Worm (Caenorhabditis elegans) whole organism, L1 larva: ENCODE results near the gene cka-2.
A peak's percentile ranks its signal among the peaks of the same experiment; 100 is the strongest.

ENCODE experiments used
- C04F5.9 ChIP-seq: sonication (generic microtip); optimal IDR thresholded peaks from 2 replicates; lab custom pipeline; 2016; ENCODE audit warnings: missing genetic modification characterization, missing compliant biosample characterization
- C34B4.2 ChIP-seq: sonication (generic microtip); optimal IDR thresholded peaks from 2 replicates; lab custom pipeline; 2017; ENCODE audit warnings: mild to moderate bottlenecking, missing genetic modification characterization, missing compliant biosample characterization
- aha-1 ChIP-seq: fragments of 150-350 bp; optimal IDR thresholded peaks from 2 replicates; lab custom pipeline; 2014; ENCODE audit warnings: missing biosample characterization, missing genetic modification characterization
- alr-1 ChIP-seq: fragments of 200-800 bp; sonication (Bioruptor generic); optimal IDR thresholded peaks from 2 replicates; lab custom pipeline; 2018; ENCODE audit warnings: borderline replicate concordance, mild to moderate bottlenecking, missing genetic modification characterization, missing compliant biosample characterization
- blmp-1 ChIP-seq: fragments of 150-350 bp; optimal IDR thresholded peaks from 2 replicates; lab custom pipeline; 2014; ENCODE audit warnings: missing biosample characterization, missing genetic modification characterization
- ceh-82 ChIP-seq, 3 experiments: fragments of 150-350 bp in 1 of 3; sonication (generic microtip) in 2 of 3; optimal IDR thresholded peaks; 2 replicates each; lab custom pipeline; 2014 to 2017; ENCODE audit warnings: missing biosample characterization in 3 of 3, missing genetic modification characterization in 3 of 3
- dpl-1 ChIP-seq, 3 experiments: fragments of 150-350 bp in 2 of 3; sonication (generic microtip) in 1 of 3; optimal IDR thresholded peaks; 2 replicates each; lab custom pipeline; 2014 to 2017; ENCODE audit warnings: missing biosample characterization in 3 of 3, missing genetic modification characterization in 3 of 3, missing genetic modification reagents in 3 of 3
- dsc-1 ChIP-seq: sonication (generic microtip); optimal IDR thresholded peaks from 2 replicates; lab custom pipeline; 2016; ENCODE audit warnings: mild to moderate bottlenecking, missing genetic modification characterization, missing compliant biosample characterization
- efl-3 ChIP-seq: fragments of 200-800 bp; sonication (Bioruptor generic); optimal IDR thresholded peaks from 2 replicates; lab custom pipeline; 2018; ENCODE audit warnings: mild to moderate bottlenecking, missing genetic modification characterization, missing compliant biosample characterization
- egl-27 ChIP-seq, 2 experiments: fragments of 150-350 bp in 1 of 2; sonication (generic microtip); optimal IDR thresholded peaks; 3 replicates each; lab custom pipeline; 2017 to 2018; ENCODE audit warnings: missing biosample characterization in 2 of 2, missing genetic modification characterization in 2 of 2, missing genetic modification reagents in 2 of 2
- elt-2 ChIP-seq: sonication (generic microtip); optimal IDR thresholded peaks from 2 replicates; lab custom pipeline; 2016; ENCODE audit warnings: missing genetic modification characterization, mild to moderate bottlenecking, inconsistent platforms, missing compliant biosample characterization, missing genetic modification reagents
- ets-5 ChIP-seq: fragments of 200-800 bp; sonication (Bioruptor generic); IDR thresholded peaks from 2 replicates; pipeline ENCODE4 v1.3.6; 2022; ENCODE audit warnings: missing genetic modification characterization, missing compliant biosample characterization
- fkh-10 ChIP-seq: sonication (generic microtip); optimal IDR thresholded peaks from 2 replicates; lab custom pipeline; 2017; ENCODE audit warnings: missing biosample characterization, missing genetic modification reagents, missing genetic modification characterization
- fkh-4 ChIP-seq: sonication (generic microtip); optimal IDR thresholded peaks from 2 replicates; lab custom pipeline; 2016; ENCODE audit warnings: missing compliant biosample characterization, missing genetic modification characterization, borderline replicate concordance
- fkh-8 ChIP-seq: sonication (generic microtip); optimal IDR thresholded peaks from 2 replicates; lab custom pipeline; 2016; ENCODE audit warnings: mild to moderate bottlenecking, missing genetic modification characterization, missing compliant biosample characterization
- hlh-17 ChIP-seq: fragments of 200-800 bp; sonication (Bioruptor generic); optimal IDR thresholded peaks from 2 replicates; lab custom pipeline; 2018; ENCODE audit warnings: missing genetic modification characterization, mild to moderate bottlenecking, missing compliant biosample characterization, moderate library complexity, borderline replicate concordance
- hlh-4 ChIP-seq: sonication (generic microtip); optimal IDR thresholded peaks from 2 replicates; lab custom pipeline; 2016; ENCODE audit warnings: mild to moderate bottlenecking, missing genetic modification characterization, missing compliant biosample characterization
- hpl-2 ChIP-seq: fragments of 150-350 bp; optimal IDR thresholded peaks from 2 replicates; lab custom pipeline; 2014; ENCODE audit warnings: missing biosample characterization, missing genetic modification reagents, missing genetic modification characterization
- isw-1 ChIP-seq: fragments of 200-800 bp; sonication (Bioruptor generic); IDR thresholded peaks from 2 replicates; pipeline ENCODE4 v1.3.6; 2022; ENCODE audit warnings: missing genetic modification characterization, missing compliant biosample characterization
- jun-1 ChIP-seq: fragments of 150-350 bp; optimal IDR thresholded peaks from 2 replicates; lab custom pipeline; 2014; ENCODE audit warnings: missing biosample characterization, missing genetic modification reagents, missing genetic modification characterization
- lin-13 ChIP-seq: fragments of 150-350 bp; optimal IDR thresholded peaks from 2 replicates; lab custom pipeline; 2014; ENCODE audit warnings: missing biosample characterization, missing genetic modification reagents, missing genetic modification characterization
- lin-15B ChIP-seq: fragments of 150-350 bp; sonication (generic microtip); optimal IDR thresholded peaks from 3 replicates; lab custom pipeline; 2014; ENCODE audit warnings: missing biosample characterization, missing genetic modification characterization
- lin-39 ChIP-seq: fragments of 150-350 bp; optimal IDR thresholded peaks from 2 replicates; lab custom pipeline; 2014; ENCODE audit warnings: missing biosample characterization, missing genetic modification reagents, missing genetic modification characterization
- lsy-2 ChIP-seq, 2 experiments: fragments of 150-350 bp; optimal IDR thresholded peaks; 2 replicates each; lab custom pipeline; 2014; ENCODE audit warnings: missing biosample characterization in 2 of 2, missing genetic modification characterization in 2 of 2
- mab-9 ChIP-seq: fragments of 200-800 bp; sonication (Bioruptor generic); IDR thresholded peaks from 2 replicates; pipeline ENCODE4 v1.3.6; 2022; ENCODE audit warnings: missing genetic modification reagents, missing genetic modification characterization, missing compliant biosample characterization
- mdl-1 ChIP-seq, 2 experiments: fragments of 150-350 bp; optimal IDR thresholded peaks; 2 replicates each; lab custom pipeline; 2014 to 2017; ENCODE audit warnings: missing biosample characterization in 2 of 2, missing genetic modification characterization in 2 of 2, inconsistent platforms in 1 of 2
- mep-1 ChIP-seq: fragments of 150-350 bp; optimal IDR thresholded peaks from 2 replicates; lab custom pipeline; 2014; ENCODE audit warnings: missing biosample characterization, missing genetic modification characterization
- nhr-11 ChIP-seq: fragments of 150-350 bp; optimal IDR thresholded peaks from 2 replicates; lab custom pipeline; 2014; ENCODE audit warnings: missing biosample characterization, missing genetic modification characterization
- nhr-28 ChIP-seq: fragments of 150-350 bp; optimal IDR thresholded peaks from 2 replicates; lab custom pipeline; 2014; ENCODE audit warnings: missing biosample characterization, missing genetic modification characterization
- nhr-47 ChIP-seq: sonication (generic microtip); optimal IDR thresholded peaks from 2 replicates; lab custom pipeline; 2016; ENCODE audit warnings: mild to moderate bottlenecking, missing genetic modification characterization, moderate library complexity, missing compliant biosample characterization
- nhr-71 ChIP-seq: sonication (generic microtip); optimal IDR thresholded peaks from 2 replicates; lab custom pipeline; 2016; ENCODE audit warnings: mild to moderate bottlenecking, missing genetic modification characterization, moderate library complexity, missing compliant biosample characterization
- nhr-77 ChIP-seq: fragments of 150-350 bp; optimal IDR thresholded peaks from 2 replicates; lab custom pipeline; 2014; ENCODE audit warnings: missing biosample characterization, missing genetic modification characterization
- nhr-84 ChIP-seq: sonication (generic microtip); optimal IDR thresholded peaks from 2 replicates; lab custom pipeline; 2017; ENCODE audit warnings: missing biosample characterization, missing genetic modification characterization
- nhr-85 ChIP-seq: sonication (generic microtip); peaks from one replicate; lab custom pipeline; 2016; ENCODE audit warnings: missing genetic modification characterization, inconsistent platforms, missing compliant biosample characterization
- nhr-90 ChIP-seq: sonication (generic microtip); optimal IDR thresholded peaks from 2 replicates; lab custom pipeline; 2016; ENCODE audit warnings: mild to moderate bottlenecking, missing genetic modification characterization, missing compliant biosample characterization; ENCODE audit not compliant: poor library complexity
- pax-3 ChIP-seq: fragments of 200-800 bp; sonication (Bioruptor generic); optimal IDR thresholded peaks from 2 replicates; lab custom pipeline; 2018; ENCODE audit warnings: mild to moderate bottlenecking, missing genetic modification characterization, moderate library complexity, missing compliant biosample characterization
- pqm-1 ChIP-seq: sonication (generic microtip); optimal IDR thresholded peaks from 3 replicates; lab custom pipeline; 2017; ENCODE audit warnings: missing biosample characterization, missing genetic modification characterization
- rnt-1 ChIP-seq: sonication (generic microtip); optimal IDR thresholded peaks from 2 replicates; lab custom pipeline; 2016; ENCODE audit warnings: mild to moderate bottlenecking, missing genetic modification characterization, moderate library complexity, missing compliant biosample characterization
- snu-23 ChIP-seq: sonication (generic microtip); optimal IDR thresholded peaks from 2 replicates; lab custom pipeline; 2016; ENCODE audit warnings: missing genetic modification characterization, missing compliant biosample characterization
- sup-37 ChIP-seq: fragments of 200-800 bp; sonication (Bioruptor generic); optimal IDR thresholded peaks from 2 replicates; lab custom pipeline; 2018; ENCODE audit warnings: mild to moderate bottlenecking, missing genetic modification characterization, missing compliant biosample characterization
- tlp-1 ChIP-seq: fragments of 150-350 bp; optimal IDR thresholded peaks from 2 replicates; lab custom pipeline; 2014; ENCODE audit warnings: missing biosample characterization, missing genetic modification characterization
- unc-130 ChIP-seq: fragments of 150-350 bp; optimal IDR thresholded peaks from 2 replicates; lab custom pipeline; 2017; ENCODE audit warnings: missing biosample characterization, missing genetic modification characterization, inconsistent platforms
- unc-98 ChIP-seq: fragments of 200-800 bp; sonication (Bioruptor generic); IDR thresholded peaks from 2 replicates; pipeline ENCODE4 v1.3.6; 2022; ENCODE audit warnings: missing genetic modification characterization, missing compliant biosample characterization
- vab-15 ChIP-seq: sonication (generic microtip); optimal IDR thresholded peaks from 2 replicates; lab custom pipeline; 2017; ENCODE audit warnings: missing genotype, mild to moderate bottlenecking, missing genetic modification characterization, missing compliant biosample characterization
- zip-4 ChIP-seq: fragments of 200-800 bp; sonication (Bioruptor generic); optimal IDR thresholded peaks from 2 replicates; lab custom pipeline; 2018; ENCODE audit warnings: mild to moderate bottlenecking, missing genetic modification characterization, moderate library complexity, missing compliant biosample characterization
- ztf-11 ChIP-seq, 2 experiments: sonication (generic microtip); optimal IDR thresholded peaks; 2 replicates each; lab custom pipeline; 2016 to 2017; ENCODE audit warnings: missing genetic modification characterization in 2 of 2, missing biosample characterization in 1 of 2, missing compliant biosample characterization in 1 of 2
- ztf-4 ChIP-seq: fragments of 150-350 bp; optimal IDR thresholded peaks from 2 replicates; lab custom pipeline; 2014; ENCODE audit warnings: missing biosample characterization, missing genetic modification characterization

cka-2 gene

ce11 chrX:4260297-4260696 lies 25.6 kb upstream of the cka-2 start, which contains the start of gene C52B9.4 (continued):
- TF ChIP-seq hlh-17 (GFP tag; lab: Kevin White, UChicago) (no peak), mdl-1 (tag; optimal IDR thresholded peaks at IDR 0.05; lab: Kevin White, UChicago) (peak in 1 of 2 experiments; percentile 44), efl-3 (GFP tag; lab: Kevin White, UChicago) (no peak), isw-1 (GFP tag; lab: Robert Waterston, UW) (no peak), mep-1 (tag; lab: Kevin White, UChicago) (peak; percentile 29), lin-13 (no peak), ztf-11 (tag; optimal IDR thresholded peaks at IDR 0.05; lab: Kevin White, UChicago) (no peak), nhr-71 (tag; lab: Kevin White, UChicago) (peak; percentile 61), nhr-84 (tag; lab: Kevin White, UChicago) (no peak), ceh-82 (tag; optimal IDR thresholded peaks at IDR 0.05; lab: Kevin White, UChicago) (peak in 2 of 3 experiments; percentile 14 to 35), sup-37 (GFP tag; lab: Kevin White, UChicago) (no peak), zip-4 (no peak), nhr-77 (tag; lab: Kevin White, UChicago) (no peak), fkh-10 (GFP tag; lab: Kevin White, UChicago) (no peak), nhr-85 (tag; lab: Kevin White, UChicago) (peak; percentile 74), hpl-2 (GFP tag; lab: Kevin White, UChicago) (no peak), dsc-1 (tag; lab: Kevin White, UChicago) (peak; percentile 46), C04F5.9 (tag; lab: Kevin White, UChicago) (peak; percentile 12), aha-1 (tag; lab: Kevin White, UChicago) (no peak), fkh-8 (peak; percentile 24), jun-1 (no peak), snu-23 (GFP tag; lab: Kevin White, UChicago) (peak; percentile 63), rnt-1 (peak; percentile 48), nhr-90 (tag; lab: Kevin White, UChicago) (peak; percentile 28), ets-5 (GFP tag; lab: Robert Waterston, UW) (no peak), mab-9 (GFP tag; lab: Robert Waterston, UW) (no peak), egl-27 (tag; optimal IDR thresholded peaks at IDR 0.05; lab: Kevin White, UChicago) (no peak), lsy-2 (tag; optimal IDR thresholded peaks at IDR 0.05; lab: Kevin White, UChicago) (peak; percentile 34 to 45)

ce11 chrX:4263820-4264219 lies 22.1 kb upstream of the cka-2 start:
- TF ChIP-seq lin-39 (tag; lab: Kevin White, UChicago), result no peak
- TF ChIP-seq, all 84 proteins: peak for 0

- TF ChIP-seq unc-98 (GFP tag; lab: Robert Waterston, UW), result no peak
- peak; percentile 12 for TF ChIP-seq elt-2
- peak; percentile 75 for TF ChIP-seq blmp-1 (tag; lab: Kevin White, UChicago)
- peak; percentile 41 for TF ChIP-seq dsc-1 (tag; lab: Kevin White, UChicago)
- TF ChIP-seq hlh-4 (tag; lab: Kevin White, UChicago), result no peak
- peak; percentile 13 for TF ChIP-seq mep-1 (tag; lab: Kevin White, UChicago)
- TF ChIP-seq alr-1 (tag; lab: Kevin White, UChicago), result no peak
- TF ChIP-seq ztf-4, result no peak
- TF ChIP-seq sup-37 (GFP tag; lab: Kevin White, UChicago), result no peak
- TF ChIP-seq nhr-47 (tag; lab: Kevin White, UChicago), result peak; percentile 58
- TF ChIP-seq dpl-1 (GFP tag; optimal IDR thresholded peaks at IDR 0.05; lab: Kevin White, UChicago), result no peak
- TF ChIP-seq jun-1, result peak; percentile 33
- TF ChIP-seq egl-27 (tag; optimal IDR thresholded peaks at IDR 0.05; lab: Kevin White, UChicago), result no peak
- no peak for TF ChIP-seq tlp-1 (tag; lab: Kevin White, UChicago)
- TF ChIP-seq pax-3 (tag; lab: Kevin White, UChicago), result no peak
- no peak for TF ChIP-seq fkh-4
- no peak for TF ChIP-seq nhr-11 (tag; lab: Kevin White, UChicago)
- peak; percentile 11 for TF ChIP-seq nhr-90 (tag; lab: Kevin White, UChicago)
- no peak for TF ChIP-seq vab-15
- TF ChIP-seq ets-5 (GFP tag; lab: Robert Waterston, UW), result no peak
- TF ChIP-seq C34B4.2 (tag; lab: Kevin White, UChicago), result no peak
- no peak for TF ChIP-seq lin-15B
- TF ChIP-seq pqm-1, result no peak
- peak; percentile 70 for TF ChIP-seq nhr-71 (tag; lab: Kevin White, UChicago)
- no peak for TF ChIP-seq nhr-28 (tag; lab: Kevin White, UChicago)
- peak; percentile 5 for TF ChIP-seq unc-130 (tag; lab: Kevin White, UChicago)
Measured at ce11 chrX:4265283-4265907, 20.5 kb upstream of the cka-2 start, which contains the start of gene coel-1. TSS of gene coel-1 (plus strand) at chrX:4265663.
